Worm (Caenorhabditis elegans): ENCODE measurements around the gene T25F10.3.

T25F10.3 gene

DNA sequence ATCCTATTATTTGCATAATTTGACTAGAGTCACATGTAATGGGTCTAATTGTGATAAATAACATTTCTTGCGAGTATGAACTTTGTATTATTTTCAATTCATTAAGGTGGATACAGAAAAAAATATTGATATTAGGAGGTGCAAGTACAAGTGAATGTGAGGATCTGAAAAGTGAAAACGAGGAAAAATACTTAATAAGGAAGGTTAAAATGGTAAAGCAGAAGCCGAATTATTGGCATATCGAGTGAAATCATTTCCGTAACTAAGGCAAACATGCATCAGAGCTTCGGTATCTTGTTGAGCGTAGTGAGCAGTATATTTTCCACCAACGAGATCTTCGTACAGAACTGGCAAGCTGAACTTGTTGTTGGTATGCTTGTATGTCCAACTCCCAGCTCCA is 40.4 kb upstream of the T25F10.3 start:
- TF ChIP-seq hlh-6 (tag; optimal IDR thresholded peaks at IDR 0.05) (no peak), ets-4 (tag; optimal IDR thresholded peaks at IDR 0.05) (no peak), madf-2 (tag; optimal IDR thresholded peaks at IDR 0.05) (no peak), T23F11.4 (GFP tag; optimal IDR thresholded peaks at IDR 0.05) (no peak), nhr-11 (tag; optimal IDR thresholded peaks at IDR 0.05) (no peak), rnt-1 (tag; optimal IDR thresholded peaks at IDR 0.05) (no peak), ztf-16 (tag; optimal IDR thresholded peaks at IDR 0.05) (no peak), zip-5 (tag; optimal IDR thresholded peaks at IDR 0.05) (no peak), fkh-6 (tag; optimal IDR thresholded peaks at IDR 0.05) (no peak), tbx-7 (tag; optimal IDR thresholded peaks at IDR 0.05) (no peak), pha-4 (tag; optimal IDR thresholded peaks at IDR 0.05) (no peak), ceh-48 (tag; optimal IDR thresholded peaks at IDR 0.05) (no peak), pros-1 (tag; optimal IDR thresholded peaks at IDR 0.05) (no peak), hlh-15 (tag; optimal IDR thresholded peaks at IDR 0.05) (no peak), gmeb-2 (tag; optimal IDR thresholded peaks at IDR 0.05) (no peak), ceh-30 (tag; optimal IDR thresholded peaks at IDR 0.05) (no peak), lim-6 (tag; optimal IDR thresholded peaks at IDR 0.05) (no peak), lin-11 (tag; optimal IDR thresholded peaks at IDR 0.05) (no peak)

DNA sequence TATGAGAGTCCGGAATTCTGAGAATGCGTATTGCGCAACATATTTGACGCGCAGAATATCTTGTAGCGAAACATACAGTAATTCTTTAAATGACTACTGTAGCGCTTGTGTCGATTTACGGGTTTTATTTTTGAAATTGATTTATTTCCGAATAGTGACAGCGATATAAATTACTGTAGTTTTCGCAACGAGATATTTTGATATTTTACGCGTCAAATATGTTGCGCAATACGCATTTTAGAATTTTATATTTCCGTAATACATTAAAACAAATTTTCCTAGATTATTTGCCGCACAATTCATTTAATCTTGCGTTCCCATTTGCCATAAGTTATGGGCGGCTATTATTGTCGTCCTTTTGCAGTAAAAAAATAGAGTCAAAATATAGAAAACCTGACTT is 39.5 kb upstream of the T25F10.3 start:
- TF ChIP-seq fax-1 (tag; optimal IDR thresholded peaks at IDR 0.05) (no peak), unc-86 (tag; optimal IDR thresholded peaks at IDR 0.05) (no peak), ceh-45 (GFP tag; IDR thresholded peaks at IDR 0.05) (no peak), pat-9 (tag; optimal IDR thresholded peaks at IDR 0.05) (no peak), zip-5 (tag; optimal IDR thresholded peaks at IDR 0.05) (no peak), ceh-14 (tag; optimal IDR thresholded peaks at IDR 0.05) (no peak), lin-11 (tag; optimal IDR thresholded peaks at IDR 0.05) (no peak), elt-4 (tag; optimal IDR thresholded peaks at IDR 0.05) (no peak), ceh-34 (tag; optimal IDR thresholded peaks at IDR 0.05) (no peak), eyg-1 (tag; optimal IDR thresholded peaks at IDR 0.05) (no peak), ceh-30 (tag; optimal IDR thresholded peaks at IDR 0.05) (no peak)

DNA sequence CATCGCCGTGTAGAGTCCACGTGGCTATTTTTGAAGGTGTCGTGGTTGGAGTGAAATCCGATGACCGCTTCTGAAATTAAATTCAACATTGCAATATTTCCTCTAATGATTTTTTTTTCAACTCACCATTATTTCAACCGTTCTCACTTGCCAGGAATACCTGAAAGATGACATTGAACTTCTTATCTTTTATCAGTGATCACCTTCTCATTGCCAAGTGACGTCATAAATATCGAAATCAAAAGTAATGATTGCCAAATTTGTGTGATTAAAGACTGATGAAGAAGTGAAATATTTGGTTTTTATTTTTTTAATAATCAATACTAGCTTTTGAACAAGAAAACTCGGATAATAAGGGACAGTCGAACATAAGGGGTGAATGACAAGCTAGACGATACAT is 38.1 kb upstream of the T25F10.3 start, which contains the start of gene W02F12.4:
TSS of gene W02F12.4 (minus strand) at position 164 of the 400 bp plus-strand sequence.
- TF ChIP-seq ceh-24 (tag; optimal IDR thresholded peaks at IDR 0.05) (no peak), elt-2 (tag; optimal IDR thresholded peaks at IDR 0.05) (peak; percentile 82), ttx-3 (tag; optimal IDR thresholded peaks at IDR 0.05) (no peak), pha-4 (tag; optimal IDR thresholded peaks at IDR 0.05) (no peak), Y22D7AL.16 (tag; optimal IDR thresholded peaks at IDR 0.05) (no peak)

DNA sequence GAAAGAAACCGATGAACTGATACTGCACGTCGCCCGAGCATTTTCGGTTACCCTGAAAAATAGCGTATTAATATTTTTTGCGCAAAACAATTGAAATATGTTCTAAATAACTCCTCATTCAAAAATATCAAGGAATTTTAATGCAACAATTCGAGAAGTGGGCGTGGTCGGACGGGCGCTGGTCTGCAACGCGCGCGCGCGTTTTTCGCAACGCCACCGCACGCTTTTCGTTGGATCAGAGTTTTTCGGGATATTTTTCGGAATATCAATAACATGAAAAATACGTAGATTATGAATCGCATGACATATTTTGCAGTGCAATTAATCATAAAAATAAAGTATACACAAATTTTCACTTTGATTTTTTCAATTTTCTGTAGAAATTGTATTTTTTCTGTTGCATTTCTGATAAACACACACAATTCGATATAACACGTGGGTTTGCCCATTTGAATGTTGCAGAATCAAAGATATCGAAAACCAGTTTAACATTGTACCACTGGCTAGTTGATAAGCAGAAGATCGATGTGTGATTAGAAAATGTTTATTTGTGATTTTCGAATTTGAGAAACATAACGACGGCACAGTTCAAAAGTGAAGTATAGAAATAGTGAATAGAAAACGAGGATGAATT is 35.7 kb upstream of the T25F10.3 start, which contains the start of gene dlst-1:
TSS of gene dlst-1 (minus strand) at position 52 of the 634 bp plus-strand sequence.
- TF ChIP-seq gmeb-2 (tag; optimal IDR thresholded peaks at IDR 0.05) = peak; percentile 29
- no peak for TF ChIP-seq lim-6 (tag; optimal IDR thresholded peaks at IDR 0.05)
- no peak for TF ChIP-seq ceh-30 (tag; optimal IDR thresholded peaks at IDR 0.05)
- TF ChIP-seq eyg-1 (tag; optimal IDR thresholded peaks at IDR 0.05) = no peak
- TF ChIP-seq ets-4 (tag; optimal IDR thresholded peaks at IDR 0.05) = no peak
- peak; percentile 49 for TF ChIP-seq ceh-31 (tag; optimal IDR thresholded peaks at IDR 0.05)
- no peak for TF ChIP-seq pqm-1 (tag; optimal IDR thresholded peaks at IDR 0.05)
- TF ChIP-seq elt-4 (tag; optimal IDR thresholded peaks at IDR 0.05) = no peak
- TF ChIP-seq Y22D7AL.16 (tag; optimal IDR thresholded peaks at IDR 0.05) = peak; percentile 5
- peak; percentile 12 for TF ChIP-seq ceh-6 (GFP tag; optimal IDR thresholded peaks at IDR 0.05)
- TF ChIP-seq hlh-15 (tag; optimal IDR thresholded peaks at IDR 0.05) = peak; percentile 27
- peak; percentile 31 for TF ChIP-seq lin-11 (tag; optimal IDR thresholded peaks at IDR 0.05)
- TF ChIP-seq elt-2 (tag; optimal IDR thresholded peaks at IDR 0.05) = peak; percentile 72
- peak; percentile 47 for TF ChIP-seq nhr-232 (tag; optimal IDR thresholded peaks at IDR 0.05)
- peak; percentile 2 for TF ChIP-seq che-1 (tag; optimal IDR thresholded peaks at IDR 0.05)
- no peak for TF ChIP-seq odd-2 (tag; optimal IDR thresholded peaks at IDR 0.05)
- TF ChIP-seq sox-2 (GFP tag; IDR thresholded peaks at IDR 0.05) = no peak
- TF ChIP-seq ceh-18 (tag; optimal IDR thresholded peaks at IDR 0.05) = peak; percentile 4
- no peak for TF ChIP-seq ceh-48 (tag; optimal IDR thresholded peaks at IDR 0.05)
- no peak for TF ChIP-seq ceh-22 (tag; optimal IDR thresholded peaks at IDR 0.05)
- TF ChIP-seq ama-1 (optimal IDR thresholded peaks at IDR 0.05) = no peak
- TF ChIP-seq hlh-8 (tag; optimal IDR thresholded peaks at IDR 0.05) = peak; percentile 6
- TF ChIP-seq ceh-34 (tag; optimal IDR thresholded peaks at IDR 0.05) = peak; percentile 33
- TF ChIP-seq zip-5 (tag; optimal IDR thresholded peaks at IDR 0.05) = peak; percentile 42
- peak; percentile 69 for TF ChIP-seq nfya-1 (tag; optimal IDR thresholded peaks at IDR 0.05)
- no peak for TF ChIP-seq T23F11.4 (GFP tag; optimal IDR thresholded peaks at IDR 0.05)
- peak; percentile 54 for TF ChIP-seq ttx-3 (tag; optimal IDR thresholded peaks at IDR 0.05)
- peak; percentile 60 for TF ChIP-seq tbx-2 (tag; optimal IDR thresholded peaks at IDR 0.05)
- peak; percentile 20 for TF ChIP-seq pha-2 (tag; optimal IDR thresholded peaks at IDR 0.05)
- no peak for TF ChIP-seq fkh-10 (GFP tag; optimal IDR thresholded peaks at IDR 0.05)
- TF ChIP-seq tbx-7 (tag; optimal IDR thresholded peaks at IDR 0.05) = peak; percentile 2
- no peak for TF ChIP-seq ahr-1 (tag; optimal IDR thresholded peaks at IDR 0.05)
